Fruit fly (Drosophila melanogaster) whole organism, embryonic: ENCODE results near the gene CG5565.

Experiments
- BEAF-32 ChIP-seq: fragments of 200-800 bp; sonication (Bioruptor generic); optimal IDR thresholded peaks from 3 replicates; lab custom pipeline; 2017; ENCODE audit warnings: missing biosample characterization, missing genetic modification characterization, mild to moderate bottlenecking, moderate library complexity, missing genetic modification reagents
- CG11456 ChIP-seq: fragments of 200-800 bp; sonication (Bioruptor generic); IDR thresholded peaks from 3 replicates; pipeline ENCODE4 v1.3.6; 2022; ENCODE audit warnings: missing biosample characterization, missing genetic modification characterization
- CG11723 ChIP-seq: fragments of 200-800 bp; sonication (Bioruptor generic); optimal IDR thresholded peaks from 2 replicates; lab custom pipeline; 2017; ENCODE audit warnings: missing biosample characterization, mild to moderate bottlenecking, missing genetic modification characterization
- CG14050 ChIP-seq: fragments of 200-800 bp; sonication (Bioruptor generic); IDR thresholded peaks from 3 replicates; pipeline ENCODE4 v1.3.6; 2022; ENCODE audit warnings: missing biosample characterization, missing genetic modification characterization
- CG1529 ChIP-seq: fragments of 200-800 bp; sonication (Bioruptor generic); optimal IDR thresholded peaks from 3 replicates; lab custom pipeline; 2018; ENCODE audit warnings: missing biosample characterization, missing genetic modification characterization
- CG15514 ChIP-seq: fragments of 200-800 bp; sonication (Bioruptor generic); optimal IDR thresholded peaks from 3 replicates; lab custom pipeline; 2017; ENCODE audit warnings: missing biosample characterization, missing genetic modification characterization, mild to moderate bottlenecking, moderate library complexity, missing genetic modification reagents
- CG17385 ChIP-seq: fragments of 200-800 bp; sonication (Bioruptor generic); optimal IDR thresholded peaks from 3 replicates; lab custom pipeline; 2018; ENCODE audit warnings: missing biosample characterization, mild to moderate bottlenecking, missing genetic modification characterization
- CG18599 ChIP-seq: fragments of 200-800 bp; sonication (Bioruptor generic); optimal IDR thresholded peaks from 3 replicates; lab custom pipeline; 2017; ENCODE audit warnings: missing biosample characterization, missing genetic modification characterization, mild to moderate bottlenecking, moderate library complexity, missing genetic modification reagents
- CG2120 ChIP-seq: fragments of 200-800 bp; sonication (Bioruptor generic); optimal IDR thresholded peaks from 3 replicates; lab custom pipeline; 2016; ENCODE audit warnings: missing biosample characterization, missing genetic modification characterization
- CG32532 ChIP-seq: fragments of 200-800 bp; sonication (Bioruptor generic); IDR thresholded peaks from 2 replicates; pipeline ENCODE4 v1.3.6; 2022; ENCODE audit warnings: missing biosample characterization, missing genetic modification characterization
- CG3281 ChIP-seq: fragments of 200-800 bp; sonication (Bioruptor generic); optimal IDR thresholded peaks from 3 replicates; lab custom pipeline; 2017; ENCODE audit warnings: missing biosample characterization, mild to moderate bottlenecking, missing genetic modification characterization
- CG4404 ChIP-seq: fragments of 200-800 bp; sonication (Bioruptor generic); IDR thresholded peaks from 2 replicates; pipeline ENCODE4 v1.3.6; 2022; ENCODE audit warnings: missing biosample characterization, missing genetic modification characterization
- CG5245 ChIP-seq: fragments of 200-800 bp; sonication (Bioruptor generic); optimal IDR thresholded peaks from 3 replicates; lab custom pipeline; 2016; ENCODE audit warnings: missing biosample characterization, missing genetic modification characterization
- CG9215 ChIP-seq: fragments of 200-800 bp; sonication (Bioruptor generic); IDR thresholded peaks from 2 replicates; pipeline ENCODE4 v1.3.6; 2022; ENCODE audit warnings: missing biosample characterization, missing genetic modification characterization
- CG9727 ChIP-seq: fragments of 200-800 bp; sonication (Bioruptor generic); optimal IDR thresholded peaks from 3 replicates; lab custom pipeline; 2017; ENCODE audit warnings: missing biosample characterization, mild to moderate bottlenecking, missing genetic modification characterization
- CG9932 ChIP-seq: fragments of 200-800 bp; sonication (Bioruptor generic); IDR thresholded peaks from 2 replicates; pipeline ENCODE4 v1.3.6; 2022; ENCODE audit warnings: missing biosample characterization, missing genetic modification characterization
- Fer3 ChIP-seq: fragments of 200-800 bp; sonication (Bioruptor generic); optimal IDR thresholded peaks from 2 replicates; lab custom pipeline; 2018; ENCODE audit warnings: missing biosample characterization, mild to moderate bottlenecking, missing genetic modification characterization, moderate library complexity
- Gug ChIP-seq: fragments of 200-800 bp; sonication (Bioruptor generic); IDR thresholded peaks from 4 replicates; pipeline ENCODE4 v1.3.6; 2022; ENCODE audit warnings: missing biosample characterization, missing genetic modification characterization
- Hmr ChIP-seq: fragments of 200-800 bp; sonication (Bioruptor generic); optimal IDR thresholded peaks from 3 replicates; lab custom pipeline; 2017; ENCODE audit warnings: mild to moderate bottlenecking, missing biosample characterization, missing genetic modification reagents, missing genetic modification characterization
- Hmx ChIP-seq: fragments of 200-800 bp; sonication (Bioruptor generic); optimal IDR thresholded peaks from 2 replicates; lab custom pipeline; 2016; ENCODE audit warnings: missing biosample characterization, missing genetic modification characterization
- Med ChIP-seq: fragments of 200-800 bp; sonication (Bioruptor generic); peaks from one replicate; lab custom pipeline; 2016; ENCODE audit warnings: missing biosample characterization, missing genetic modification characterization, mild to moderate bottlenecking, inconsistent platforms, moderate library complexity
- Mrtf ChIP-seq: fragments of 200-800 bp; sonication (Bioruptor generic); IDR thresholded peaks from 3 replicates; pipeline ENCODE4 v1.3.6; 2022; ENCODE audit warnings: missing biosample characterization, missing genetic modification characterization
- Oaz ChIP-seq: fragments of 200-800 bp; sonication (Bioruptor generic); IDR thresholded peaks from 2 replicates; pipeline ENCODE4 v1.3.6; 2022; ENCODE audit warnings: missing biosample characterization, missing genetic modification characterization
- Ptx1 ChIP-seq: fragments of 200-800 bp; sonication (Bioruptor generic); IDR thresholded peaks from 2 replicates; pipeline ENCODE4 v1.3.6; 2022; ENCODE audit warnings: missing biosample characterization, missing genetic modification characterization
- Rfx ChIP-seq: fragments of 200-800 bp; sonication (Bioruptor generic); IDR thresholded peaks from 2 replicates; pipeline ENCODE4 v1.3.6; 2022; ENCODE audit warnings: missing biosample characterization, missing genetic modification characterization
- Sry-δ ChIP-seq: fragments of 200-800 bp; sonication (Bioruptor generic); optimal IDR thresholded peaks from 2 replicates; lab custom pipeline; 2016; ENCODE audit warnings: missing biosample characterization, missing genetic modification characterization
- Ssrp ChIP-seq: fragments of 200-800 bp; sonication (Bioruptor generic); optimal IDR thresholded peaks from 2 replicates; lab custom pipeline; 2018; ENCODE audit warnings: missing biosample characterization, mild to moderate bottlenecking, missing genetic modification characterization, moderate library complexity
- bbx ChIP-seq: fragments of 200-800 bp; sonication (Bioruptor generic); IDR thresholded peaks from 2 replicates; pipeline ENCODE4 v1.3.6; 2022; ENCODE audit warnings: missing biosample characterization, missing genetic modification characterization; ENCODE audit not compliant: partially characterized antibody
- br ChIP-seq: fragments of >200 bp; optimal IDR thresholded peaks from 2 replicates; lab custom pipeline; 2017
- corto ChIP-seq: fragments of 200-800 bp; sonication (Bioruptor generic); optimal IDR thresholded peaks from 2 replicates; lab custom pipeline; 2016; ENCODE audit warnings: missing biosample characterization, mild to moderate bottlenecking, missing genetic modification characterization, moderate library complexity
- dati ChIP-seq: fragments of 200-800 bp; sonication (Bioruptor generic); IDR thresholded peaks from 2 replicates; pipeline ENCODE4 v1.3.6; 2022; ENCODE audit warnings: missing biosample characterization, missing genetic modification characterization
- dmrt99B ChIP-seq: fragments of 200-800 bp; sonication (Bioruptor generic); optimal IDR thresholded peaks from 2 replicates; lab custom pipeline; 2018; ENCODE audit warnings: missing biosample characterization, mild to moderate bottlenecking, missing genetic modification characterization, moderate library complexity
- dysf ChIP-seq: fragments of 200-800 bp; sonication (Bioruptor generic); IDR thresholded peaks from 3 replicates; pipeline ENCODE4 v1.3.6; 2022; ENCODE audit warnings: missing biosample characterization, missing genetic modification characterization
- lab ChIP-seq: fragments of 200-800 bp; sonication (Bioruptor generic); optimal IDR thresholded peaks from 3 replicates; lab custom pipeline; 2017; ENCODE audit warnings: missing biosample characterization, missing genetic modification characterization, mild to moderate bottlenecking, moderate library complexity, missing genetic modification reagents
- lmd ChIP-seq: fragments of 200-800 bp; sonication (Bioruptor generic); IDR thresholded peaks from 2 replicates; pipeline ENCODE4 v1.3.6; 2022; ENCODE audit warnings: missing biosample characterization, missing genetic modification characterization
- nmo ChIP-seq: fragments of 200-800 bp; sonication (Bioruptor generic); optimal IDR thresholded peaks from 2 replicates; lab custom pipeline; 2018; ENCODE audit warnings: missing biosample characterization, mild to moderate bottlenecking, missing genetic modification characterization, moderate library complexity
- nom ChIP-seq: fragments of 200-800 bp; sonication (Bioruptor generic); optimal IDR thresholded peaks from 2 replicates; lab custom pipeline; 2017; ENCODE audit warnings: missing biosample characterization, missing genetic modification characterization, mild to moderate bottlenecking, moderate library complexity, missing genetic modification reagents
- phol ChIP-seq: fragments of 200-800 bp; sonication (Bioruptor generic); optimal IDR thresholded peaks from 3 replicates; lab custom pipeline; 2018; ENCODE audit warnings: missing biosample characterization, mild to moderate bottlenecking, missing genetic modification characterization, moderate library complexity
- run ChIP-seq: fragments of 200-800 bp; sonication (Bioruptor generic); optimal IDR thresholded peaks from 3 replicates; lab custom pipeline; 2018; ENCODE audit warnings: missing biosample characterization, mild to moderate bottlenecking, missing genetic modification characterization
- sima ChIP-seq: fragments of 200-800 bp; sonication (Bioruptor generic); optimal IDR thresholded peaks from 2 replicates; lab custom pipeline; 2016; ENCODE audit warnings: missing biosample characterization, missing genetic modification characterization
- sisA ChIP-seq: fragments of 200-800 bp; sonication (Bioruptor generic); IDR thresholded peaks from 2 replicates; pipeline ENCODE4 v1.3.6; 2022; ENCODE audit warnings: missing biosample characterization, missing genetic modification characterization
- tx ChIP-seq: fragments of 200-800 bp; sonication (Bioruptor generic); optimal IDR thresholded peaks from 2 replicates; lab custom pipeline; 2016; ENCODE audit warnings: missing biosample characterization, missing genetic modification characterization
- zfh2 ChIP-seq: fragments of 200-800 bp; sonication (Bioruptor generic); optimal IDR thresholded peaks from 2 replicates; lab custom pipeline; 2016; ENCODE audit warnings: missing biosample characterization, missing genetic modification characterization

Gene CG5565

dm6 chr2L:1315283-1315682 is 40.4 kb downstream of the CG5565 start (continued):
- TF ChIP-seq BEAF-32 (no peak), phol (tag; lab: Kevin White, UChicago) (no peak), CG11723 (GFP tag; lab: Kevin White, UChicago) (no peak), sisA (0 out of 2 replicates have a peak, but pooled peaks have one; percentile 9), CG2120 (GFP tag; lab: Kevin White, UChicago) (peak; percentile 3), CG1529 (GFP tag; lab: Kevin White, UChicago) (no peak), CG9215 (GFP tag; lab: Robert Waterston, UW) (0 out of 2 replicates have a peak, but pooled peaks have one; percentile 7), Hmx (GFP tag; lab: Kevin White, UChicago) (no peak), Med (GFP tag; lab: Kevin White, UChicago) (peak; percentile 54), dati (GFP tag; lab: Robert Waterston, UW) (no peak), dysf (GFP tag; lab: Robert Waterston, UW) (no peak), corto (GFP tag; lab: Kevin White, UChicago) (no peak), CG5245 (no peak), Rfx (peak; percentile 49), tx (no peak), Mrtf (GFP tag; lab: Robert Waterston, UW) (0 out of 3 replicates have a peak, but pooled peaks have one; percentile 14), CG17385 (GFP tag; lab: Kevin White, UChicago) (no peak), CG32532 (GFP tag; lab: Robert Waterston, UW) (peak; percentile 39; the same call in 1 of the 2 replicates), CG4404 (GFP tag; lab: Robert Waterston, UW) (peak; percentile 18; the same call in 1 of the 2 replicates), CG11456 (GFP tag; lab: Robert Waterston, UW) (0 out of 3 replicates have a peak, but pooled peaks have one; percentile 5), Oaz (no peak), br (no peak), run (tag; lab: Kevin White, UChicago) (no peak), nom (GFP tag; lab: Kevin White, UChicago) (no peak), nmo (no peak), Fer3 (tag; lab: Kevin White, UChicago) (no peak), CG18599 (peak; percentile 32), Ptx1 (0 out of 2 replicates have a peak, but pooled peaks have one; percentile 27), Hmr (no peak), Gug (GFP tag; lab: Robert Waterston, UW) (0 out of 4 replicates have a peak, but pooled peaks have one; percentile 11), lmd (GFP tag; lab: Robert Waterston, UW) (peak; percentile 17; the same call in 1 of the 2 replicates), CG14050 (GFP tag; lab: Robert Waterston, UW) (no peak), CG9727 (GFP tag; lab: Kevin White, UChicago) (no peak), Ssrp (no peak), zfh2 (GFP tag; lab: Kevin White, UChicago) (no peak), CG9932 (GFP tag; lab: Robert Waterston, UW) (peak; percentile 48), bbx (GFP tag; lab: Robert Waterston, UW) (no peak), dmrt99B (tag; lab: Kevin White, UChicago) (peak; percentile 4), CG15514 (no peak), lab (GFP tag; lab: Kevin White, UChicago) (no peak), Sry-δ (GFP tag; lab: Kevin White, UChicago) (no peak), sima (GFP tag; lab: Kevin White, UChicago) (no peak), CG3281 (GFP tag; lab: Kevin White, UChicago) (no peak)
